Worm (Caenorhabditis elegans) whole organism, midembryonic: ENCODE results near the gene C14A6.3.

Experiments
- cog-1 ChIP-seq: sonication (generic microtip); optimal IDR thresholded peaks from 2 replicates; lab custom pipeline; 2016; ENCODE audit warnings: missing genetic modification characterization, missing compliant biosample characterization
- flt-1 ChIP-seq: fragments of 200-800 bp; sonication (Bioruptor generic); IDR thresholded peaks from 2 replicates; pipeline ENCODE4 v1.3.6; 2022; ENCODE audit warnings: missing genetic modification characterization, missing compliant biosample characterization
- klf-2 ChIP-seq: fragments of 200-800 bp; sonication (Bioruptor generic); conservative IDR thresholded peaks from 2 replicates; pipeline ENCODE4 v1.3.6; 2022; ENCODE audit warnings: missing genetic modification reagents, missing genetic modification characterization, missing compliant biosample characterization
- ref-1 ChIP-seq: fragments of 200-800 bp; sonication (Bioruptor generic); conservative IDR thresholded peaks from 2 replicates; pipeline ENCODE4 v1.3.6; 2022; ENCODE audit warnings: missing genetic modification reagents, missing genetic modification characterization, missing compliant biosample characterization
- ztf-29 ChIP-seq: fragments of 200-800 bp; sonication (Bioruptor generic); IDR thresholded peaks from 2 replicates; pipeline ENCODE4 v1.3.6; 2022; ENCODE audit warnings: missing genetic modification reagents, missing genetic modification characterization, missing compliant biosample characterization

DNA sequence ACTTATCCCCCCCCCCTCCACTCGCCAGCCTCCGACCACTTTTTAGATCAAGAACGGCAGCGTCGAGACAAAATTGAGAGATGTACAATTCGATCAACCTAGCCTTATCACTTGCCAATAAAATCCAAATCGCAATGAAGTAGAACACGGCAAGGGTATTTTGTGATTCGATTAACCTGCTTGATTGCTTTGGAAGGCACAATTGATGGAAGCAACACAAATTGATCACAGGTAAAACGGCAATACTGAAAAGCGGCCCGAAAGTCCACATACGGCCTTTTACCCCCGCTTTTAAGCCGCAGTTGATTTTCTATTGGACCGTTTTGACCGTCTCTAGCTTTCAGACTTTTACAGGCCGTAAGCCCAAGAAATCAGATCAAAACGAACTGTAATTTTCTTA lies 42.2 kb downstream of the C14A6.3 start, which contains the start of gene clec-245:
- TF ChIP-seq flt-1 (GFP tag; lab: Robert Waterston, UW): no peak
- TF ChIP-seq ztf-29: no peak
- no peak for TF ChIP-seq klf-2
- no peak for TF ChIP-seq cog-1 (tag; lab: Kevin White, UChicago)
- no peak for TF ChIP-seq ref-1 (GFP tag; lab: Robert Waterston, UW)
